Worm (Caenorhabditis elegans): ENCODE measurements around the gene C01G6.9.

- TF ChIP-seq mdl-1 (tag; optimal IDR thresholded peaks at IDR 0.05) = no peak
- TF ChIP-seq jun-1 (tag; optimal IDR thresholded peaks at IDR 0.05) = no peak
- no peak for TF ChIP-seq ama-1 (optimal IDR thresholded peaks at IDR 0.05)
- no peak for TF ChIP-seq unc-62 (GFP tag; optimal IDR thresholded peaks at IDR 0.05 in 1 of 2)
- no peak for TF ChIP-seq unc-62 (tag; optimal IDR thresholded peaks at IDR 0.05)
- no peak for TF ChIP-seq hmg-1.1 (GFP tag; IDR thresholded peaks at IDR 0.05)
- TF ChIP-seq nhr-25 (tag; optimal IDR thresholded peaks at IDR 0.05; ENCODE audit: borderline replicate concordance, insufficient read depth) = no peak
- TF ChIP-seq nhr-28 (tag; optimal IDR thresholded peaks at IDR 0.05) = peak; percentile 39
- TF ChIP-seq pqm-1 (tag; optimal IDR thresholded peaks at IDR 0.05) = no peak
Measured at ce11 chrII:9345116-9345515, 49.5 kb upstream of the C01G6.9 start.
